Worm (Caenorhabditis elegans): ENCODE results near the gene rpl-38.

The rpl-38 gene

ce11 chrV:15536320-15536719, 24.4 kb downstream of the rpl-38 start, which contains the start of gene F21A3.4:
Gene F21A3.4, plus strand, starts transcription at chrV:15536620.
- TF ChIP-seq efl-1 (optimal IDR thresholded peaks at IDR 0.05): no peak
- TF ChIP-seq efl-1 (GFP tag; optimal IDR thresholded peaks at IDR 0.05 in 1 of 2): peak in 1 of 2 experiments; percentile 59
- TF ChIP-seq nhr-19 (GFP tag; conservative IDR thresholded peaks at IDR 0.05): no peak
- no peak for TF ChIP-seq sptf-1 (tag; optimal IDR thresholded peaks at IDR 0.05)

ce11 chrV:15537923-15538322, 26.0 kb downstream of the rpl-38 start, which contains the start of gene prde-1:
Gene prde-1, plus strand, starts transcription at chrV:15538244.
- TF ChIP-seq lin-39 (tag; optimal IDR thresholded peaks at IDR 0.05): no peak
- TF ChIP-seq nhr-47 (tag; optimal IDR thresholded peaks at IDR 0.05): no peak
- no peak for TF ChIP-seq elt-3 (tag; optimal IDR thresholded peaks at IDR 0.05)

ce11 chrV:15543252-15543651, 31.3 kb downstream of the rpl-38 start:
- TF ChIP-seq nhr-77 (tag; optimal IDR thresholded peaks at IDR 0.05) (no peak), C04F5.9 (tag; optimal IDR thresholded peaks at IDR 0.05) (no peak), nhr-90 (tag; optimal IDR thresholded peaks at IDR 0.05; ENCODE audit: poor library complexity) (no peak), C16A3.4 (tag; optimal IDR thresholded peaks at IDR 0.05) (no peak), unc-98 (GFP tag; IDR thresholded peaks at IDR 0.05) (no peak), lin-39 (tag; optimal IDR thresholded peaks at IDR 0.05) (no peak), ceh-88 (GFP tag; IDR thresholded peaks at IDR 0.05) (no peak), hlh-4 (tag; optimal IDR thresholded peaks at IDR 0.05) (no peak), ceh-8 (GFP tag; optimal IDR thresholded peaks at IDR 0.05) (no peak), lsy-2 (tag; optimal IDR thresholded peaks at IDR 0.05) (no peak)

- TF ChIP-seq lin-14 (GFP tag; optimal IDR thresholded peaks at IDR 0.05) (no peak), ztf-4 (tag; optimal IDR thresholded peaks at IDR 0.05) (no peak)
Measured at ce11 chrV:15544898-15545297, 32.9 kb downstream of the rpl-38 start, which contains the start of gene glb-14. Gene glb-14, minus strand, starts transcription at chrV:15544994.

- TF ChIP-seq C34B4.2 (tag; optimal IDR thresholded peaks at IDR 0.05) (no peak), nhr-11 (tag; optimal IDR thresholded peaks at IDR 0.05) (no peak), nhr-20 (tag; optimal IDR thresholded peaks at IDR 0.05) (no peak), C04F5.9 (tag; optimal IDR thresholded peaks at IDR 0.05) (no peak), mep-1 (tag; optimal IDR thresholded peaks at IDR 0.05) (no peak), xbp-1 (tag; optimal IDR thresholded peaks at IDR 0.05) (no peak), lin-35 (GFP tag; optimal IDR thresholded peaks at IDR 0.05) (peak in 1 of 2 experiments; percentile 17), unc-30 (tag; optimal IDR thresholded peaks at IDR 0.05) (no peak), nhr-90 (tag; optimal IDR thresholded peaks at IDR 0.05; ENCODE audit: poor library complexity) (peak; percentile 15), sox-4 (tag; optimal IDR thresholded peaks at IDR 0.05) (no peak), efl-3 (GFP tag; optimal IDR thresholded peaks at IDR 0.05) (no peak), efl-1 (optimal IDR thresholded peaks at IDR 0.05) (no peak), efl-1 (GFP tag; optimal IDR thresholded peaks at IDR 0.05 in 1 of 2) (peak in 1 of 2 experiments; percentile 88), ces-1 (GFP tag; optimal IDR thresholded peaks at IDR 0.05) (no peak), nhr-85 (tag) (no peak), ceh-82 (tag; optimal IDR thresholded peaks at IDR 0.05) (no peak), egl-13 (tag; optimal IDR thresholded peaks at IDR 0.05) (no peak)
Measured at ce11 chrV:15547727-15548126, 35.8 kb downstream of the rpl-38 start.

- TF ChIP-seq tbx-2 (tag; optimal IDR thresholded peaks at IDR 0.05) (no peak), fkh-4 (tag; optimal IDR thresholded peaks at IDR 0.05; ENCODE audit: borderline replicate concordance) (no peak), ceh-88 (GFP tag; IDR thresholded peaks at IDR 0.05) (no peak), irx-1 (tag; optimal IDR thresholded peaks at IDR 0.05) (no peak), lin-39 (tag; optimal IDR thresholded peaks at IDR 0.05) (no peak), nhr-19 (GFP tag; conservative IDR thresholded peaks at IDR 0.05) (no peak), lin-35 (GFP tag; optimal IDR thresholded peaks at IDR 0.05) (no peak), skn-1 (tag; optimal IDR thresholded peaks at IDR 0.05) (no peak), nhr-71 (tag; optimal IDR thresholded peaks at IDR 0.05) (no peak), ets-5 (GFP tag; IDR thresholded peaks at IDR 0.05) (no peak), unc-30 (tag; optimal IDR thresholded peaks at IDR 0.05) (no peak), tlp-1 (tag; optimal IDR thresholded peaks at IDR 0.05) (no peak), F16B12.6 (tag; optimal IDR thresholded peaks at IDR 0.05) (no peak), efl-1 (optimal IDR thresholded peaks at IDR 0.05) (no peak), efl-1 (GFP tag; optimal IDR thresholded peaks at IDR 0.05 in 1 of 2) (no peak), C16A3.4 (tag; optimal IDR thresholded peaks at IDR 0.05) (no peak)
Measured at ce11 chrV:15550408-15550807, 38.4 kb downstream of the rpl-38 start.

Data from whole organism, L1 larva.